Worm (Caenorhabditis elegans) whole organism, L4/young adult: ENCODE measurements around the gene srtx-1.

Experiments
- W03F9.2 ChIP-seq: fragments of 150-350 bp; optimal IDR thresholded peaks from 2 replicates; lab custom pipeline; 2014; ENCODE audit warnings: missing biosample characterization, missing genetic modification characterization
- dao-5 ChIP-seq: sonication (generic microtip); optimal IDR thresholded peaks from 2 replicates; lab custom pipeline; 2016; ENCODE audit warnings: missing genotype, missing genetic modification characterization, moderate library complexity, missing compliant biosample characterization
- him-1 ChIP-seq: sonication (generic microtip); optimal IDR thresholded peaks from 2 replicates; lab custom pipeline; 2016; ENCODE audit warnings: missing genotype, missing genetic modification reagents, missing genetic modification characterization, missing compliant biosample characterization

Gene srtx-1

ce11 chrIV:7402077-7402476 lies 18.9 kb upstream of the srtx-1 start:
- no peak for TF ChIP-seq W03F9.2 (tag; lab: Kevin White, UChicago)
- peak; percentile 83 for TF ChIP-seq him-1 (tag; lab: Kevin White, UChicago)

- no peak for TF ChIP-seq dao-5 (tag; lab: Kevin White, UChicago)
- no peak for TF ChIP-seq him-1 (tag; lab: Kevin White, UChicago)
- TF ChIP-seq W03F9.2 (tag; lab: Kevin White, UChicago), result no peak
These were observed 17.6 kb upstream of the srtx-1 start for ce11 chrIV:7403422-7403821.

ce11 chrIV:7404934-7405632 lies 15.9 kb upstream of the srtx-1 start, which contains the start of the genes C48A7.16 and egl-19:
Gene C48A7.16 (plus strand): TSS chrIV:7405477.
Gene egl-19 (plus strand): TSS chrIV:7405582.
- no peak for TF ChIP-seq W03F9.2 (tag; lab: Kevin White, UChicago)
- no peak for TF ChIP-seq dao-5 (tag; lab: Kevin White, UChicago)
- no peak for TF ChIP-seq him-1 (tag; lab: Kevin White, UChicago)

- TF ChIP-seq him-1 (tag; lab: Kevin White, UChicago) (no peak), dao-5 (tag; lab: Kevin White, UChicago) (no peak), W03F9.2 (tag; lab: Kevin White, UChicago) (no peak)
These were observed 14.3 kb upstream of the srtx-1 start for ce11 chrIV:7406690-7407089.

ce11 chrIV:7407301-7407700 lies 13.7 kb upstream of the srtx-1 start:
- TF ChIP-seq W03F9.2 (tag; lab: Kevin White, UChicago) (no peak), him-1 (tag; lab: Kevin White, UChicago) (no peak), dao-5 (tag; lab: Kevin White, UChicago) (no peak)

- TF ChIP-seq W03F9.2 (tag; lab: Kevin White, UChicago), result no peak
- no peak for TF ChIP-seq dao-5 (tag; lab: Kevin White, UChicago)
- no peak for TF ChIP-seq him-1 (tag; lab: Kevin White, UChicago)
These were observed 7.4 kb upstream of the srtx-1 start for ce11 chrIV:7413573-7413972.

- TF ChIP-seq dao-5 (tag; lab: Kevin White, UChicago), result no peak
- TF ChIP-seq W03F9.2 (tag; lab: Kevin White, UChicago), result no peak
- TF ChIP-seq him-1 (tag; lab: Kevin White, UChicago), result no peak
These were observed 6.8 kb upstream of the srtx-1 start for ce11 chrIV:7414163-7414562.

ce11 chrIV:7418818-7419217 lies 2.2 kb upstream of the srtx-1 start, which contains the start of gene B0496.6:
Gene B0496.6 (plus strand): TSS chrIV:7419118.
- TF ChIP-seq dao-5 (tag; lab: Kevin White, UChicago) (no peak), him-1 (tag; lab: Kevin White, UChicago) (no peak), W03F9.2 (tag; lab: Kevin White, UChicago) (no peak)

- TF ChIP-seq him-1 (tag; lab: Kevin White, UChicago) (no peak), dao-5 (tag; lab: Kevin White, UChicago) (no peak), W03F9.2 (tag; lab: Kevin White, UChicago) (no peak)
These were observed 3.2 kb downstream of the srtx-1 start, which contains the start of gene unc-82 for ce11 chrIV:7424198-7424597. Gene unc-82 (plus strand): TSS chrIV:7424498.

- no peak for TF ChIP-seq him-1 (tag; lab: Kevin White, UChicago)
- no peak for TF ChIP-seq dao-5 (tag; lab: Kevin White, UChicago)
These were observed 5.0 kb downstream of the srtx-1 start for ce11 chrIV:7426055-7426454.

ce11 chrIV:7428347-7428746 lies 7.3 kb downstream of the srtx-1 start:
- TF ChIP-seq W03F9.2 (tag; lab: Kevin White, UChicago) (no peak), him-1 (tag; lab: Kevin White, UChicago) (no peak), dao-5 (tag; lab: Kevin White, UChicago) (no peak)

ce11 chrIV:7428998-7429397 lies 8.0 kb downstream of the srtx-1 start:
- TF ChIP-seq dao-5 (tag; lab: Kevin White, UChicago) (no peak), him-1 (tag; lab: Kevin White, UChicago) (no peak), W03F9.2 (tag; lab: Kevin White, UChicago) (no peak)

ce11 chrIV:7433858-7434257 lies 12.8 kb downstream of the srtx-1 start, which contains the start of gene B0496.11:
Gene B0496.11 (minus strand): TSS chrIV:7433958.
- no peak for TF ChIP-seq W03F9.2 (tag; lab: Kevin White, UChicago)
- no peak for TF ChIP-seq him-1 (tag; lab: Kevin White, UChicago)
- TF ChIP-seq dao-5 (tag; lab: Kevin White, UChicago), result no peak

ce11 chrIV:7439377-7439776 lies 18.4 kb downstream of the srtx-1 start:
- TF ChIP-seq dao-5 (tag; lab: Kevin White, UChicago) (no peak), him-1 (tag; lab: Kevin White, UChicago) (no peak), W03F9.2 (tag; lab: Kevin White, UChicago) (no peak)
